Worm (Caenorhabditis elegans) whole organism, late embryonic: Measurements from ENCODE around the gene C36C5.15.

Source experiments
- F13H6.1 ChIP-seq: sonication (generic microtip); optimal IDR thresholded peaks from 2 replicates; lab custom pipeline; 2016; ENCODE audit warnings: missing genetic modification characterization, missing compliant biosample characterization
- T23F11.4 ChIP-seq: fragments of 200-800 bp; sonication (Bioruptor generic); optimal IDR thresholded peaks from 2 replicates; lab custom pipeline; 2018; ENCODE audit warnings: mild to moderate bottlenecking, missing genetic modification characterization, missing compliant biosample characterization
- dmd-4 ChIP-seq: sonication (generic microtip); optimal IDR thresholded peaks from 2 replicates; lab custom pipeline; 2016; ENCODE audit warnings: borderline replicate concordance, missing genetic modification characterization, missing compliant biosample characterization
- dve-1 ChIP-seq: sonication (generic microtip); optimal IDR thresholded peaks from 2 replicates; lab custom pipeline; 2017; ENCODE audit warnings: antibody characterized with exemption, mild to moderate bottlenecking, missing genetic modification characterization, missing compliant biosample characterization
- elt-2 ChIP-seq: sonication (generic microtip); optimal IDR thresholded peaks from 2 replicates; lab custom pipeline; 2016; ENCODE audit warnings: missing genetic modification reagents, missing genetic modification characterization, missing compliant biosample characterization
- eyg-1 ChIP-seq: sonication (generic microtip); optimal IDR thresholded peaks from 2 replicates; lab custom pipeline; 2016; ENCODE audit warnings: missing genotype, missing genetic modification characterization, missing compliant biosample characterization
- fax-1 ChIP-seq: sonication (generic microtip); optimal IDR thresholded peaks from 2 replicates; lab custom pipeline; 2016; ENCODE audit warnings: missing genotype, missing genetic modification characterization, missing compliant biosample characterization
- hlh-15 ChIP-seq: sonication (generic microtip); optimal IDR thresholded peaks from 2 replicates; lab custom pipeline; 2016; ENCODE audit warnings: missing genetic modification characterization, missing compliant biosample characterization
- hlh-30 ChIP-seq: sonication (generic microtip); optimal IDR thresholded peaks from 2 replicates; lab custom pipeline; 2017; ENCODE audit warnings: antibody characterized with exemption, missing genetic modification characterization, missing compliant biosample characterization; ENCODE audit not compliant: insufficient read depth
- lim-6 ChIP-seq: sonication (generic microtip); optimal IDR thresholded peaks from 2 replicates; lab custom pipeline; 2016; ENCODE audit warnings: missing genetic modification characterization, missing compliant biosample characterization
- madf-2 ChIP-seq: sonication (generic microtip); optimal IDR thresholded peaks from 2 replicates; lab custom pipeline; 2017; ENCODE audit warnings: missing genetic modification characterization, missing compliant biosample characterization
- unc-3 ChIP-seq, 2 experiments: fragments of 200-800 bp in 1 of 2; sonication (Bioruptor generic) in 1 of 2; sonication (generic microtip) in 1 of 2; conservative IDR thresholded peaks in 1 of 2; optimal IDR thresholded peaks in 1 of 2; 2 replicates each; pipeline versions ENCODE4 v1.3.6 to Lab custom; 2016 to 2022; ENCODE audit warnings: missing compliant biosample characterization in 2 of 2, missing genetic modification characterization in 2 of 2, missing genetic modification reagents in 1 of 2
- unc-86 ChIP-seq: sonication (generic microtip); optimal IDR thresholded peaks from 2 replicates; lab custom pipeline; 2016; ENCODE audit warnings: missing genetic modification characterization, missing compliant biosample characterization

Gene C36C5.15

DNA sequence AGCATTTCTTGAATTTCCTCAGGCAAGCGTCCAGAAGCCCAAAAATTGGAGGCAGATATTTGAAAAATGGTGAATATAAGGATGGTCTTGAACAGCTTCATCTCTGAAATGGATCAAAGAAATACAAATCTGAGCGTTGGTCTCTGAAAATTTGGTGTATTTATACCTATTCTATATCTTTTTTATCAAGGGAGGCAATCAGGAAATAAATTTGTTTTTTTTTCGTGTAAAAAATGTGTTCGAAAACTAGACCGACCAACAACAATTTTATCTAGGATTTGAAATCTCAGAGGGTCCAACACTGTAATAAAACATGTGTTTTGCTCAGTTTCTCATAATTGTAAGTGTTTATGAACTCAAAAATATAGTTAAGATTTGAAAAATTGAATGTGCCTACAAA lies 46.8 kb downstream of the C36C5.15 start, which contains the start of gene srt-56:
Gene srt-56, minus strand, starts transcription at position 101 of the 400 bp plus-strand sequence.
- TF ChIP-seq T23F11.4 (GFP tag; lab: Kevin White, UChicago) (no peak), F13H6.1 (tag; lab: Kevin White, UChicago) (no peak), unc-86 (tag; lab: Kevin White, UChicago) (no peak)
- TF ChIP-seq, all 69 proteins: peak for 0

DNA sequence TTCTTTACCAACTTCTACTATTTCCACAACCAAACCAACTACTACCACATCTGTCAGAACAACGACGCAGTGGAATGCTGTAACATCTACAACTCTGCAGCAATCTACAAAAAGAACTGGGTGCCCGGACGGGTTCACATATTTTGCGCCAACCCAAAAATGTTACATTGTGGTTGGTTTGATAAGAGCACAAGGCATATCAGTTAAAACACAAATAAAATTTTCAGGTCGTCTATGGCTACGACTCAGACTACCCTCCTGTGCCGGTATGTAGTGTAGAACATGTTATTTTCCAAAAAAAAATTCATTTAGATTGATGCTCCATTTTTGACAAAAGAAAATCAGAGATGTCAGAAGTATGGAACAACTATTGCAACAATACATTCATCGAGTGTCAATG lies 49.4 kb downstream of the C36C5.15 start:
- TF ChIP-seq unc-3 (GFP tag; conservative IDR thresholded peaks at IDR 0.05; lab: Robert Waterston, UW) (no peak), unc-3 (tag; optimal IDR thresholded peaks at IDR 0.05; lab: Kevin White, UChicago) (no peak), fax-1 (tag; lab: Kevin White, UChicago) (no peak), eyg-1 (tag; lab: Kevin White, UChicago) (no peak), madf-2 (no peak), hlh-30 (tag; lab: Kevin White, UChicago) (no peak), dve-1 (no peak), dmd-4 (tag; lab: Kevin White, UChicago) (no peak), F13H6.1 (tag; lab: Kevin White, UChicago) (no peak), hlh-15 (tag; lab: Kevin White, UChicago) (no peak)

DNA sequence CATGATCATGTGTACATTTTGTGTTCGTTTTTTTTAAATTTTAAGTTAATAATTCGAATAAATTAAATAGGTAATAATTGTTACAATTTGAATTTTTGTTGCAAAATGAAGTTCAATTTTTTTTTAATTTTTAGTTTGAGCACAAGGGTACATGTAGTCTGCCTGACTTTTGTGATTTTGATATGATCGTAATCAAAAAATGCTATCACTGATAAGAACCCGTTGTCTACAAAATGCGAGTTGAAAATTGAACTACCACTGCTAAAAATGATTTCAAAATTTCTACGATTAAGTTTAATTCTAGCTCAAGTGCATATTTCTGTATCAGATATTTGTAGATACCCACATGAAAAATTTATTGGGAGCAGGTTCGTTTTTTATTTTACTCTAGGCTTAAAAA lies 50.4 kb downstream of the C36C5.15 start, which contains the start of gene clec-210:
Gene clec-210, plus strand, starts transcription at position 211 of the 400 bp plus-strand sequence.
- TF ChIP-seq elt-2 (tag; lab: Kevin White, UChicago), result peak; percentile 1
- TF ChIP-seq lim-6, result no peak
